Worm (Caenorhabditis elegans) whole organism, late embryonic: ENCODE data around the gene clec-47.

Experiments
- ceh-48 ChIP-seq: sonication (generic microtip); optimal IDR thresholded peaks from 2 replicates; lab custom pipeline; 2016; ENCODE audit warnings: missing genetic modification characterization, inconsistent platforms, missing compliant biosample characterization
- dve-1 ChIP-seq: sonication (generic microtip); optimal IDR thresholded peaks from 2 replicates; lab custom pipeline; 2017; ENCODE audit warnings: antibody characterized with exemption, mild to moderate bottlenecking, missing genetic modification characterization, missing compliant biosample characterization
- fkh-10 ChIP-seq: fragments of 150-350 bp; optimal IDR thresholded peaks from 2 replicates; lab custom pipeline; 2014; ENCODE audit warnings: missing biosample characterization, missing genetic modification reagents, missing genetic modification characterization
- hlh-13 ChIP-seq: fragments of 200-800 bp; sonication (Bioruptor generic); optimal IDR thresholded peaks from 2 replicates; lab custom pipeline; 2018; ENCODE audit warnings: mild to moderate bottlenecking, missing genetic modification characterization, missing compliant biosample characterization
- hlh-6 ChIP-seq: sonication (generic microtip); optimal IDR thresholded peaks from 2 replicates; lab custom pipeline; 2016; ENCODE audit warnings: missing genotype, missing genetic modification characterization, missing compliant biosample characterization
- sox-4 ChIP-seq: sonication (generic microtip); optimal IDR thresholded peaks from 2 replicates; lab custom pipeline; 2017; ENCODE audit warnings: mild to moderate bottlenecking, missing genetic modification characterization, inconsistent platforms, missing compliant biosample characterization
- tbx-2 ChIP-seq: sonication (generic microtip); optimal IDR thresholded peaks from 2 replicates; lab custom pipeline; 2016; ENCODE audit warnings: missing genetic modification characterization, missing compliant biosample characterization

ce11 chrV:15133812-15134211, 41.7 kb upstream of the clec-47 start:
- TF ChIP-seq ceh-48 (tag; lab: Kevin White, UChicago) = no peak
- TF ChIP-seq dve-1 = no peak
- no peak for TF ChIP-seq hlh-6 (tag; lab: Kevin White, UChicago)
- no peak for TF ChIP-seq sox-4 (tag; lab: Kevin White, UChicago)
- TF ChIP-seq hlh-13 (GFP tag; lab: Kevin White, UChicago) = no peak
- no peak for TF ChIP-seq tbx-2 (tag; lab: Kevin White, UChicago)
- no peak for TF ChIP-seq fkh-10 (GFP tag; lab: Kevin White, UChicago)
